Fruit fly (Drosophila melanogaster) whole organism, adult: ENCODE results near the gene cm.

Experiments used
- CG11617 ChIP-seq: fragments of 200-800 bp; sonication (Bioruptor generic); optimal IDR thresholded peaks from 2 replicates; lab custom pipeline; 2017; ENCODE audit warnings: mild to moderate bottlenecking, missing biosample characterization, missing genetic modification reagents, missing genetic modification characterization
- CG12768 ChIP-seq: fragments of 200-800 bp; sonication (Bioruptor generic); optimal IDR thresholded peaks from 2 replicates; lab custom pipeline; 2017; ENCODE audit warnings: missing biosample characterization, missing genetic modification characterization, mild to moderate bottlenecking, moderate library complexity, missing genetic modification reagents
- CG14711 ChIP-seq: fragments of 200-800 bp; sonication (Bioruptor generic); optimal IDR thresholded peaks from 2 replicates; lab custom pipeline; 2018; ENCODE audit warnings: missing biosample characterization, mild to moderate bottlenecking, missing genetic modification characterization, moderate library complexity
- CG1620 ChIP-seq: fragments of 200-800 bp; sonication (Bioruptor generic); optimal IDR thresholded peaks from 2 replicates; lab custom pipeline; 2016; ENCODE audit warnings: missing biosample characterization, missing genetic modification characterization
- CG33017 ChIP-seq: fragments of 200-800 bp; sonication (Bioruptor generic); optimal IDR thresholded peaks from 2 replicates; lab custom pipeline; 2018; ENCODE audit warnings: missing biosample characterization, mild to moderate bottlenecking, missing genetic modification characterization, moderate library complexity
- CG5204 ChIP-seq: fragments of 200-800 bp; sonication (Bioruptor generic); optimal IDR thresholded peaks from 2 replicates; lab custom pipeline; 2016; ENCODE audit warnings: missing biosample characterization, missing genetic modification characterization
- CG7045 ChIP-seq: fragments of 200-800 bp; sonication (Bioruptor generic); optimal IDR thresholded peaks from 2 replicates; lab custom pipeline; 2017; ENCODE audit warnings: missing biosample characterization, mild to moderate bottlenecking, missing genetic modification characterization
- CG7101 ChIP-seq: fragments of 200-800 bp; sonication (Bioruptor generic); optimal IDR thresholded peaks from 2 replicates; lab custom pipeline; 2018; ENCODE audit warnings: missing biosample characterization, mild to moderate bottlenecking, missing genetic modification characterization, moderate library complexity
- Clk ChIP-seq: fragments of 200-800 bp; sonication (Bioruptor generic); optimal IDR thresholded peaks from 2 replicates; lab custom pipeline; 2017; ENCODE audit warnings: missing biosample characterization, missing genetic modification characterization
- Crg-1 ChIP-seq: fragments of 200-800 bp; sonication (Bioruptor generic); optimal IDR thresholded peaks from 2 replicates; lab custom pipeline; 2016; ENCODE audit warnings: missing biosample characterization, missing genetic modification characterization
- Hr96 ChIP-seq: fragments of 200-800 bp; sonication (Bioruptor generic); optimal IDR thresholded peaks from 2 replicates; lab custom pipeline; 2016; ENCODE audit warnings: missing biosample characterization, missing genetic modification characterization
- Mnt ChIP-seq: fragments of 200-800 bp; sonication (Bioruptor generic); optimal IDR thresholded peaks from 2 replicates; lab custom pipeline; 2016; ENCODE audit warnings: missing biosample characterization, mild to moderate bottlenecking, missing genetic modification characterization
- bab1 ChIP-seq: fragments of 200-800 bp; sonication (Bioruptor generic); optimal IDR thresholded peaks from 3 replicates; lab custom pipeline; 2019; ENCODE audit warnings: missing biosample characterization, mild to moderate bottlenecking, missing genetic modification characterization, moderate library complexity
- cic ChIP-seq: fragments of 200-800 bp; sonication (Bioruptor generic); optimal IDR thresholded peaks from 2 replicates; lab custom pipeline; 2017; ENCODE audit warnings: missing biosample characterization, mild to moderate bottlenecking, missing genetic modification characterization, moderate library complexity
- cnc ChIP-seq, 2 experiments: fragments of >200 bp; optimal IDR thresholded peaks; 2 replicates each; lab custom pipeline; 2017
- kay ChIP-seq: fragments of 200-800 bp; sonication (Bioruptor generic); peaks from one replicate; lab custom pipeline; 2016; ENCODE audit warnings: missing biosample characterization, missing genetic modification characterization, borderline replicate concordance
- ovo ChIP-seq: fragments of 200-800 bp; sonication (Bioruptor generic); optimal IDR thresholded peaks from 2 replicates; lab custom pipeline; 2016; ENCODE audit warnings: missing biosample characterization, missing genetic modification characterization
- pad ChIP-seq: fragments of 200-800 bp; sonication (Bioruptor generic); optimal IDR thresholded peaks from 3 replicates; lab custom pipeline; 2017; ENCODE audit warnings: missing biosample characterization, missing genetic modification characterization, mild to moderate bottlenecking, moderate library complexity, missing genetic modification reagents
- tj ChIP-seq: fragments of 200-800 bp; sonication (Bioruptor generic); optimal IDR thresholded peaks from 3 replicates; lab custom pipeline; 2017; ENCODE audit warnings: missing biosample characterization, mild to moderate bottlenecking, missing genetic modification characterization, moderate library complexity
- toe ChIP-seq: fragments of 200-800 bp; sonication (Bioruptor generic); optimal IDR thresholded peaks from 2 replicates; lab custom pipeline; 2016; ENCODE audit warnings: missing biosample characterization, missing genetic modification characterization

Gene cm

DNA sequence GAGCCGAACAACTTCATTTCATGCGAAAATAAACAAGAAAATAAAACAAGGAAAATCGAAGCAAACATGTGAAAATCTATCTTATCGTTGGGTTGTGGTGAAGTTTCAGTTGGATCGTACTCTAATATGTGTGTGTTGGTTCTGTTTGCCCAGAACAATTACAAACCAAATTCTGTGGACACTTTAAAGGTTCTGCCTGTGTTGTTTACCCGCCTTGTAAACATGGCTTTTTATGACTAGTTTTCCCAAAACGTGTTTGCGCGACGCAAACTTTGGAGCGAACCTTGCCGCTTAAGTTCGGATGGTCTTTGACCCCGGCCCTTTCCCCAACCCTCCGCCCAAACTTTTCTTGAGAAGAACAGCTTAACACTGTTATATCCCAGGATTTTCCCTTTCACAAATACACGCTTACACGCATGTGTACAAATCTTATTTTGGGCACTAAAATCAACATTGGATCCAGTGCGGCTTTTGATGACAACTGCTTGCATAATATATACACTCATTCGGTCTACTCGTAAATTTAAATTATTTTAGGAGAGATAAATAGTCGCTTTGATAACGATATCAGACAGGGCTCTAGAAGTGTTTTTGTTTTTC, 6.7 kb downstream of the cm start:
- TF ChIP-seq Crg-1 (peak; percentile 45), Hr96 (GFP tag; lab: Kevin White, UChicago) (no peak), toe (no peak), pad (GFP tag; lab: Kevin White, UChicago) (peak; percentile 30), bab1 (GFP tag; lab: Kevin White, UChicago) (no peak), CG5204 (GFP tag; lab: Kevin White, UChicago) (no peak), CG14711 (tag; lab: Kevin White, UChicago) (no peak), CG12768 (GFP tag; lab: Kevin White, UChicago) (no peak), Mnt (GFP tag; lab: Kevin White, UChicago) (peak; percentile 26), CG7045 (GFP tag; lab: Kevin White, UChicago) (no peak), CG1620 (GFP tag; lab: Kevin White, UChicago) (peak; percentile 38), CG11617 (peak; percentile 3), cic (GFP tag; lab: Kevin White, UChicago) (no peak), ovo (no peak), Clk (GFP tag; lab: Kevin White, UChicago) (no peak), CG7101 (tag; lab: Kevin White, UChicago) (peak; percentile 54), tj (GFP tag; lab: Kevin White, UChicago) (no peak), cnc (optimal IDR thresholded peaks at IDR 0.05; lab: Kevin White, UChicago) (no peak), kay (GFP tag; lab: Kevin White, UChicago) (no peak), CG33017 (no peak)

DNA sequence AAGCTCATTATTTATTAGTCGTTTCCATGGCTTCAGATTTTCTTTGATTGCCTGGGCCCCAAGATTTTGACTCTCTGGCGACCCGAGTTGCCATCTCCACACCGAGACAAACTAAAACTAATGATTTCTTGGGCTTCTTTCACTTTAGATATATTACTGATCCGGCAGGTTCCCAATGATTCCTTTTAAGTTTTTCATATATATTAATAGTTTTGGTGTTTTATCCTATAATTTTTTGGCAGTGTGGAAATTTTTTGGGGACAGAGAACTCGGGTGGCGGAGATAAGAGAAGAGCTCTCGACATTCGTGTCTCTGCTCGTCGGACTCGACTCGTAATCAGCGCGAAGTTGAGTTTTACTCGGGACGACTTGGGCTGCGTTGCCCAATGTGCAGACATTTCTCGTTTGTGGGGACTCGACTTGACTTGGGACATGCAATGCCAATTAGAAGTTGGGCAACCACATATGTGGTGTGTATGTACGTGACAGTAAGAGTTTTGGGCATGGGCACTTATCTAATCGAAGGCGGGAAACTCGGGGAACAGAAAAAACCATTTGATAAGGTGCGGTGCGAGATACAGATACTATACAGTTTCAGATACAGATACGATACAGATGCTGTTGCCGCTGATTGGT, 9.7 kb downstream of the cm start:
- TF ChIP-seq CG5204 (GFP tag; lab: Kevin White, UChicago) (no peak), kay (GFP tag; lab: Kevin White, UChicago) (no peak), Crg-1 (no peak), Mnt (GFP tag; lab: Kevin White, UChicago) (no peak), tj (GFP tag; lab: Kevin White, UChicago) (no peak), cic (GFP tag; lab: Kevin White, UChicago) (no peak), ovo (no peak), Hr96 (GFP tag; lab: Kevin White, UChicago) (no peak), CG12768 (GFP tag; lab: Kevin White, UChicago) (no peak), CG7101 (tag; lab: Kevin White, UChicago) (no peak), CG11617 (no peak), pad (GFP tag; lab: Kevin White, UChicago) (no peak)

DNA sequence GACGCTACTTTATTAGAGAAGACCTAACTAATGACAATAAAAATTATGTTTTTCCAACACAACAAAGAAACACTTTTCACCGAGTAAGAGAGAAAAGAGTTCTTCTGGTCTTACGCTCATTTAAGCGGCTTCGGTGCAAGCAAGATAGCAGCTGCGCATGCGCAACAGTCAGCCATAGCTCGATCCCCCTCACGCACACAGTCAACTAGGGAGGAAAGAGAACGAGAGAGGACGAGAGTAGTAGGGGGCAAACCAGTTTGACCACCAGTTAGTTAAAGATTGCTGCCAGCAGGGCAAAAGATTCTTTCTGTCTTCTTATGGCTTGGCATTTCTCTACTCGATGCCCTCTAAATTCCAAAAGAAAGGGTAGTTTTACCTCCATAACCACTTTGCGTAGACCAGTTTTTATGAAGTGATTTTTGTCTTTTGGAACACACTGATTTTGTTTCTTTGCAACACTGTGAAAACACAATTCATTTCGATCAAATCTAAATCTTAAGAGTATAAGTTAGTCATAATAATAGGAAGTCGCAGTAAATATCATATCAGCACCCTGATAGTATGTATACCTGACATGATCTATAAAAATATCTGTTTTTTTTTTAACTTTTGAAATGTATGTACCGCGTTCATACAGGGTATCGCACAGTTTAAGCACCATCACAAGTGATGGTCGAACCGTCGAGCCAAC, 10.4 kb downstream of the cm start:
- TF ChIP-seq kay (GFP tag; lab: Kevin White, UChicago) (no peak), toe (no peak), ovo (no peak), CG7045 (GFP tag; lab: Kevin White, UChicago) (no peak), CG5204 (GFP tag; lab: Kevin White, UChicago) (no peak), Hr96 (GFP tag; lab: Kevin White, UChicago) (no peak), CG7101 (tag; lab: Kevin White, UChicago) (no peak)

DNA sequence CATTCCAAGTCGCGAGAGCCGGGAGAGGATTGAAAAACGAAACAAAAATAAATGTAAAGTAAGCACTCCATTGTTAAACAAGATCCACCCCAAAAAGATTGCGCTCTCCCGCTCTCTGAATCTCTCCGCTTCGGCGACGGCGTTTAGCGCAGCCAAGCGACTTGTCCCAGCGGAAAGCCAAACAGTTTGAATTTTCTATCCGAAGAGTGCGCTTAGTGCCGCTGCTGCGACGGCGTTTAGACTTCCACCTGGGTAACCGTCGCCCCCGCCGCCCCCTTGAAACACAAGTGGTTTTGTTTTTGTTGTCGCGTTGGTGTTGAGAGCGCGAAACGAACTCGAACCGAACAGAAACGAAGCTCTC, 12.5 kb downstream of the cm start, which contains the start of gene Inx2:
Inx2 (plus strand) TSS at position 181 of the 361 bp plus-strand sequence.
- TF ChIP-seq bab1 (GFP tag; lab: Kevin White, UChicago): peak; percentile 88
- TF ChIP-seq toe: no peak
- TF ChIP-seq ovo: peak; percentile 69
- no peak for TF ChIP-seq Clk (GFP tag; lab: Kevin White, UChicago)
- peak; percentile 31 for TF ChIP-seq CG1620 (GFP tag; lab: Kevin White, UChicago)
- peak; percentile 71 for TF ChIP-seq CG7101 (tag; lab: Kevin White, UChicago)
- no peak for TF ChIP-seq kay (GFP tag; lab: Kevin White, UChicago)
- TF ChIP-seq CG7045 (GFP tag; lab: Kevin White, UChicago): no peak
- peak; percentile 77 for TF ChIP-seq Hr96 (GFP tag; lab: Kevin White, UChicago)
- no peak for TF ChIP-seq CG11617
- no peak for TF ChIP-seq CG33017
- TF ChIP-seq CG5204 (GFP tag; lab: Kevin White, UChicago): no peak
- peak; percentile 70 for TF ChIP-seq cic (GFP tag; lab: Kevin White, UChicago)
- TF ChIP-seq pad (GFP tag; lab: Kevin White, UChicago): peak; percentile 41
- no peak for TF ChIP-seq CG14711 (tag; lab: Kevin White, UChicago)
- peak; percentile 50 for TF ChIP-seq Crg-1
- peak; percentile 89 for TF ChIP-seq Mnt (GFP tag; lab: Kevin White, UChicago)
- TF ChIP-seq cnc (optimal IDR thresholded peaks at IDR 0.05; lab: Kevin White, UChicago): no peak
- peak; percentile 38 for TF ChIP-seq CG12768 (GFP tag; lab: Kevin White, UChicago)
- peak; percentile 93 for TF ChIP-seq tj (GFP tag; lab: Kevin White, UChicago)

DNA sequence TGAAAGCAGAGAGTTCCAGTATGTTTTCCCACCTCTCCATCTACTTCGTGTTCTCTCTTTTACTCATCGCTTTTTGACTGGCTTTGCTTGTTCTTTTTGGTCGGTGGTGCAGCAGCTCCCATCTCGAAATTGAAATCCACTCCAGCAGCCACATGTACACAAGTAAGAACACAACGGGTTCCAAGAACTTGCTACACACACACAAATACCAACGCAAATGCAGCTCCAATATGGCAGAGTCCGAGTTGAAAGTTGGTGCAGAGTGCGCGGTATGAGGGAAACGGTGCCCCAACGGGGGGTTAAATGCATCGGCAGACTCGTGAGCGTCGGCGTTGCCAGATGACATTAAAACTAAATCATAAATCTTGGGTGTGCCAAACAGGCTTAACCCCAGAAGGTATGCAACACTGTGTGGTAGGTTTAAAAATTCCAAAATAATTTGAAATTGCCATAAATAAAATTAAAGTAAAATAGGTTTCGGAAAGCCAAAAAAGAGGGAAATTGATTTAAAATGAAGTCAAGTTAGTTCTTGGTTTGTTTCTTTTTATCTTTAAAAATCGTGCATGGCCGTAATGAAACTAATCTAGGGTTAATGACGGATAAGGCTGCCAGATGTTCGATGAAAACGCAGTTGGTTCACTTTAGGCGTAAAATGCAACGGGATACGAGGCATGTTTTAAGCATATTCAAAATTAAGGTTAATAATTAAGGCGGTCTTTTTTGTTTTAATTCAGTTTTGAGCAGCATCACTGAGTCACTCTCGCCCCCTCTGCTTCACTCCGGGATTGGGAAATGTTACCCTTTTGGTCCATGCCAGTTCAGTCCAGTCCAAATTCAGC, 13.1 kb downstream of the cm start:
- TF ChIP-seq pad (GFP tag; lab: Kevin White, UChicago) (no peak), CG7101 (tag; lab: Kevin White, UChicago) (no peak), toe (no peak), Crg-1 (no peak), bab1 (GFP tag; lab: Kevin White, UChicago) (peak; percentile 55), CG14711 (tag; lab: Kevin White, UChicago) (peak; percentile 50), CG7045 (GFP tag; lab: Kevin White, UChicago) (no peak), CG5204 (GFP tag; lab: Kevin White, UChicago) (peak; percentile 50), Mnt (GFP tag; lab: Kevin White, UChicago) (no peak), CG11617 (peak; percentile 8), CG12768 (GFP tag; lab: Kevin White, UChicago) (no peak), ovo (no peak), kay (GFP tag; lab: Kevin White, UChicago) (no peak), tj (GFP tag; lab: Kevin White, UChicago) (no peak), cic (GFP tag; lab: Kevin White, UChicago) (no peak), Clk (GFP tag; lab: Kevin White, UChicago) (no peak), CG1620 (GFP tag; lab: Kevin White, UChicago) (peak; percentile 29), Hr96 (GFP tag; lab: Kevin White, UChicago) (no peak)
